Fruit fly (Drosophila melanogaster) whole organism, adult: ENCODE data around the gene CG33631.

Experiments
- CG11617 ChIP-seq: fragments of 200-800 bp; sonication (Bioruptor generic); optimal IDR thresholded peaks from 2 replicates; lab custom pipeline; 2017; ENCODE audit warnings: mild to moderate bottlenecking, missing biosample characterization, missing genetic modification reagents, missing genetic modification characterization
- CG12768 ChIP-seq: fragments of 200-800 bp; sonication (Bioruptor generic); optimal IDR thresholded peaks from 2 replicates; lab custom pipeline; 2017; ENCODE audit warnings: missing biosample characterization, missing genetic modification characterization, mild to moderate bottlenecking, moderate library complexity, missing genetic modification reagents
- CG14711 ChIP-seq: fragments of 200-800 bp; sonication (Bioruptor generic); optimal IDR thresholded peaks from 2 replicates; lab custom pipeline; 2018; ENCODE audit warnings: missing biosample characterization, mild to moderate bottlenecking, missing genetic modification characterization, moderate library complexity
- CG1620 ChIP-seq: fragments of 200-800 bp; sonication (Bioruptor generic); optimal IDR thresholded peaks from 2 replicates; lab custom pipeline; 2016; ENCODE audit warnings: missing biosample characterization, missing genetic modification characterization
- CG33017 ChIP-seq: fragments of 200-800 bp; sonication (Bioruptor generic); optimal IDR thresholded peaks from 2 replicates; lab custom pipeline; 2018; ENCODE audit warnings: missing biosample characterization, mild to moderate bottlenecking, missing genetic modification characterization, moderate library complexity
- CG5204 ChIP-seq: fragments of 200-800 bp; sonication (Bioruptor generic); optimal IDR thresholded peaks from 2 replicates; lab custom pipeline; 2016; ENCODE audit warnings: missing biosample characterization, missing genetic modification characterization
- CG7045 ChIP-seq: fragments of 200-800 bp; sonication (Bioruptor generic); optimal IDR thresholded peaks from 2 replicates; lab custom pipeline; 2017; ENCODE audit warnings: missing biosample characterization, mild to moderate bottlenecking, missing genetic modification characterization
- CG7101 ChIP-seq: fragments of 200-800 bp; sonication (Bioruptor generic); optimal IDR thresholded peaks from 2 replicates; lab custom pipeline; 2018; ENCODE audit warnings: missing biosample characterization, mild to moderate bottlenecking, missing genetic modification characterization, moderate library complexity
- Clk ChIP-seq: fragments of 200-800 bp; sonication (Bioruptor generic); optimal IDR thresholded peaks from 2 replicates; lab custom pipeline; 2017; ENCODE audit warnings: missing biosample characterization, missing genetic modification characterization
- Crg-1 ChIP-seq: fragments of 200-800 bp; sonication (Bioruptor generic); optimal IDR thresholded peaks from 2 replicates; lab custom pipeline; 2016; ENCODE audit warnings: missing biosample characterization, missing genetic modification characterization
- Hr96 ChIP-seq: fragments of 200-800 bp; sonication (Bioruptor generic); optimal IDR thresholded peaks from 2 replicates; lab custom pipeline; 2016; ENCODE audit warnings: missing biosample characterization, missing genetic modification characterization
- Mnt ChIP-seq: fragments of 200-800 bp; sonication (Bioruptor generic); optimal IDR thresholded peaks from 2 replicates; lab custom pipeline; 2016; ENCODE audit warnings: missing biosample characterization, mild to moderate bottlenecking, missing genetic modification characterization
- bab1 ChIP-seq: fragments of 200-800 bp; sonication (Bioruptor generic); optimal IDR thresholded peaks from 3 replicates; lab custom pipeline; 2019; ENCODE audit warnings: missing biosample characterization, mild to moderate bottlenecking, missing genetic modification characterization, moderate library complexity
- cic ChIP-seq: fragments of 200-800 bp; sonication (Bioruptor generic); optimal IDR thresholded peaks from 2 replicates; lab custom pipeline; 2017; ENCODE audit warnings: missing biosample characterization, mild to moderate bottlenecking, missing genetic modification characterization, moderate library complexity
- cnc ChIP-seq, 2 experiments: fragments of >200 bp; optimal IDR thresholded peaks; 2 replicates each; lab custom pipeline; 2017
- kay ChIP-seq: fragments of 200-800 bp; sonication (Bioruptor generic); peaks from one replicate; lab custom pipeline; 2016; ENCODE audit warnings: missing biosample characterization, missing genetic modification characterization, borderline replicate concordance
- ovo ChIP-seq: fragments of 200-800 bp; sonication (Bioruptor generic); optimal IDR thresholded peaks from 2 replicates; lab custom pipeline; 2016; ENCODE audit warnings: missing biosample characterization, missing genetic modification characterization
- pad ChIP-seq: fragments of 200-800 bp; sonication (Bioruptor generic); optimal IDR thresholded peaks from 3 replicates; lab custom pipeline; 2017; ENCODE audit warnings: missing biosample characterization, missing genetic modification characterization, mild to moderate bottlenecking, moderate library complexity, missing genetic modification reagents
- tj ChIP-seq: fragments of 200-800 bp; sonication (Bioruptor generic); optimal IDR thresholded peaks from 3 replicates; lab custom pipeline; 2017; ENCODE audit warnings: missing biosample characterization, mild to moderate bottlenecking, missing genetic modification characterization, moderate library complexity
- toe ChIP-seq: fragments of 200-800 bp; sonication (Bioruptor generic); optimal IDR thresholded peaks from 2 replicates; lab custom pipeline; 2016; ENCODE audit warnings: missing biosample characterization, missing genetic modification characterization

Gene CG33631

dm6 chr3R:10052695-10053382 lies 11.0 kb upstream of the CG33631 start, which contains the start of the genes Fancl and Npc2e:
TSS of gene Fancl (minus strand) at chr3R:10052869.
TSS of gene Npc2e (plus strand) at chr3R:10053332.
- no peak for TF ChIP-seq CG7045 (GFP tag; lab: Kevin White, UChicago)
- no peak for TF ChIP-seq ovo (GFP tag; lab: Kevin White, UChicago)
- TF ChIP-seq Mnt, result no peak
- no peak for TF ChIP-seq CG5204 (GFP tag; lab: Kevin White, UChicago)
- TF ChIP-seq bab1 (GFP tag; lab: Kevin White, UChicago), result no peak
- TF ChIP-seq cnc (optimal IDR thresholded peaks at IDR 0.05; lab: Kevin White, UChicago), result no peak
- no peak for TF ChIP-seq CG7101 (tag; lab: Kevin White, UChicago)
- TF ChIP-seq toe, result no peak
- no peak for TF ChIP-seq Hr96 (GFP tag; lab: Kevin White, UChicago)

dm6 chr3R:10053559-10053958 lies 10.2 kb upstream of the CG33631 start:
- no peak for TF ChIP-seq CG7045 (GFP tag; lab: Kevin White, UChicago)
- TF ChIP-seq CG33017 (tag; lab: Kevin White, UChicago), result no peak
- no peak for TF ChIP-seq kay
- TF ChIP-seq CG1620 (GFP tag; lab: Kevin White, UChicago), result no peak
- no peak for TF ChIP-seq cnc (optimal IDR thresholded peaks at IDR 0.05; lab: Kevin White, UChicago)
- no peak for TF ChIP-seq tj (GFP tag; lab: Kevin White, UChicago)
- no peak for TF ChIP-seq CG7101 (tag; lab: Kevin White, UChicago)
- no peak for TF ChIP-seq Clk (GFP tag; lab: Kevin White, UChicago)
- TF ChIP-seq Mnt, result no peak
- TF ChIP-seq cic (GFP tag; lab: Kevin White, UChicago), result no peak
- TF ChIP-seq toe, result no peak
- TF ChIP-seq CG5204 (GFP tag; lab: Kevin White, UChicago), result no peak
- TF ChIP-seq ovo (GFP tag; lab: Kevin White, UChicago), result no peak

dm6 chr3R:10054278-10054975 lies 9.4 kb upstream of the CG33631 start:
- TF ChIP-seq kay (no peak), toe (no peak), cic (GFP tag; lab: Kevin White, UChicago) (peak; percentile 92), ovo (GFP tag; lab: Kevin White, UChicago) (peak; percentile 58), pad (GFP tag; lab: Kevin White, UChicago) (peak; percentile 22), CG5204 (GFP tag; lab: Kevin White, UChicago) (peak; percentile 2), CG7101 (tag; lab: Kevin White, UChicago) (peak; percentile 11), CG12768 (GFP tag; lab: Kevin White, UChicago) (peak; percentile 71), Mnt (peak; percentile 53), tj (GFP tag; lab: Kevin White, UChicago) (no peak), Hr96 (GFP tag; lab: Kevin White, UChicago) (no peak), Crg-1 (peak; percentile 34), Clk (GFP tag; lab: Kevin White, UChicago) (no peak), CG7045 (GFP tag; lab: Kevin White, UChicago) (peak; percentile 3), CG33017 (tag; lab: Kevin White, UChicago) (peak; percentile 70), bab1 (GFP tag; lab: Kevin White, UChicago) (no peak), CG11617 (GFP tag; lab: Kevin White, UChicago) (no peak), CG14711 (tag; lab: Kevin White, UChicago) (peak; percentile 4), CG1620 (GFP tag; lab: Kevin White, UChicago) (no peak), cnc (optimal IDR thresholded peaks at IDR 0.05; lab: Kevin White, UChicago) (no peak)

- no peak for TF ChIP-seq pad (GFP tag; lab: Kevin White, UChicago)
- no peak for TF ChIP-seq CG5204 (GFP tag; lab: Kevin White, UChicago)
- TF ChIP-seq kay, result no peak
- no peak for TF ChIP-seq Mnt
- no peak for TF ChIP-seq CG11617 (GFP tag; lab: Kevin White, UChicago)
- no peak for TF ChIP-seq bab1 (GFP tag; lab: Kevin White, UChicago)
- no peak for TF ChIP-seq CG1620 (GFP tag; lab: Kevin White, UChicago)
- TF ChIP-seq CG14711 (tag; lab: Kevin White, UChicago), result no peak
- TF ChIP-seq Crg-1, result no peak
- no peak for TF ChIP-seq CG7045 (GFP tag; lab: Kevin White, UChicago)
- TF ChIP-seq cnc (optimal IDR thresholded peaks at IDR 0.05; lab: Kevin White, UChicago), result no peak
- TF ChIP-seq Clk (GFP tag; lab: Kevin White, UChicago), result no peak
- TF ChIP-seq CG33017 (tag; lab: Kevin White, UChicago), result no peak
- TF ChIP-seq ovo (GFP tag; lab: Kevin White, UChicago), result no peak
- no peak for TF ChIP-seq CG7101 (tag; lab: Kevin White, UChicago)
- no peak for TF ChIP-seq Hr96 (GFP tag; lab: Kevin White, UChicago)
- TF ChIP-seq CG12768 (GFP tag; lab: Kevin White, UChicago), result no peak
- TF ChIP-seq cic (GFP tag; lab: Kevin White, UChicago), result no peak
- TF ChIP-seq tj (GFP tag; lab: Kevin White, UChicago), result no peak
Measured at dm6 chr3R:10055004-10055403, 8.8 kb upstream of the CG33631 start.

- TF ChIP-seq Clk (GFP tag; lab: Kevin White, UChicago) (no peak), tj (GFP tag; lab: Kevin White, UChicago) (no peak), CG7101 (tag; lab: Kevin White, UChicago) (no peak), Crg-1 (no peak), CG12768 (GFP tag; lab: Kevin White, UChicago) (no peak), cnc (optimal IDR thresholded peaks at IDR 0.05; lab: Kevin White, UChicago) (no peak), Hr96 (GFP tag; lab: Kevin White, UChicago) (no peak), bab1 (GFP tag; lab: Kevin White, UChicago) (no peak), kay (no peak), Mnt (no peak), CG11617 (GFP tag; lab: Kevin White, UChicago) (no peak), pad (GFP tag; lab: Kevin White, UChicago) (no peak), CG1620 (GFP tag; lab: Kevin White, UChicago) (no peak), toe (no peak), CG5204 (GFP tag; lab: Kevin White, UChicago) (no peak), CG7045 (GFP tag; lab: Kevin White, UChicago) (no peak), cic (GFP tag; lab: Kevin White, UChicago) (no peak), CG33017 (tag; lab: Kevin White, UChicago) (no peak), CG14711 (tag; lab: Kevin White, UChicago) (no peak)
Measured at dm6 chr3R:10055951-10056350, 7.9 kb upstream of the CG33631 start, which contains the start of gene Npc2d. TSS of gene Npc2d (minus strand) at chr3R:10056083.
